Fruit fly (Drosophila melanogaster) whole organism, embryonic: ENCODE measurements around the gene Sgt1.

ENCODE experiments used
- CG10543 ChIP-seq: fragments of 200-800 bp; sonication (Bioruptor generic); optimal IDR thresholded peaks from 3 replicates; lab custom pipeline; 2017; ENCODE audit warnings: missing biosample characterization, mild to moderate bottlenecking, missing genetic modification characterization, moderate library complexity
- CG10979 ChIP-seq: fragments of 200-800 bp; sonication (Bioruptor generic); optimal IDR thresholded peaks from 2 replicates; lab custom pipeline; 2018; ENCODE audit warnings: missing biosample characterization, mild to moderate bottlenecking, missing genetic modification characterization, moderate library complexity
- CG11504 ChIP-seq: fragments of 200-800 bp; sonication (Bioruptor generic); optimal IDR thresholded peaks from 3 replicates; lab custom pipeline; 2019; ENCODE audit warnings: missing biosample characterization, mild to moderate bottlenecking, missing genetic modification characterization, moderate library complexity
- CG11560 ChIP-seq: fragments of 200-800 bp; sonication (Bioruptor generic); IDR thresholded peaks from 3 replicates; pipeline ENCODE4 v1.3.6; 2022; ENCODE audit warnings: missing biosample characterization, missing genetic modification characterization
- CG11695 ChIP-seq: fragments of 200-800 bp; sonication (Bioruptor generic); IDR thresholded peaks from 3 replicates; pipeline ENCODE4 v1.3.6; 2022; ENCODE audit warnings: missing biosample characterization, missing genetic modification characterization
- CG12071 ChIP-seq: fragments of 200-800 bp; sonication (Bioruptor generic); optimal IDR thresholded peaks from 3 replicates; lab custom pipeline; 2018; ENCODE audit warnings: missing biosample characterization, mild to moderate bottlenecking, missing genetic modification characterization
- CG12219 ChIP-seq: fragments of 200-800 bp; sonication (Bioruptor generic); optimal IDR thresholded peaks from 3 replicates; lab custom pipeline; 2018; ENCODE audit warnings: missing biosample characterization, mild to moderate bottlenecking, missing genetic modification characterization
- CG12299 ChIP-seq: fragments of 200-800 bp; sonication (Bioruptor generic); optimal IDR thresholded peaks from 2 replicates; lab custom pipeline; 2018; ENCODE audit warnings: missing biosample characterization, mild to moderate bottlenecking, missing genetic modification characterization
- CG1233 ChIP-seq: fragments of 200-800 bp; sonication (Bioruptor generic); optimal IDR thresholded peaks from 4 replicates; lab custom pipeline; 2018; ENCODE audit warnings: missing biosample characterization, mild to moderate bottlenecking, missing genetic modification characterization
- CG13296 ChIP-seq: fragments of 200-800 bp; sonication (Bioruptor generic); optimal IDR thresholded peaks from 3 replicates; lab custom pipeline; 2018; ENCODE audit warnings: missing biosample characterization, mild to moderate bottlenecking, missing genetic modification characterization
- CG15269 ChIP-seq: fragments of 200-800 bp; sonication (Bioruptor generic); optimal IDR thresholded peaks from 2 replicates; lab custom pipeline; 2018; ENCODE audit warnings: missing biosample characterization, mild to moderate bottlenecking, missing genetic modification characterization, moderate library complexity
- CG18599 ChIP-seq: fragments of 200-800 bp; sonication (Bioruptor generic); optimal IDR thresholded peaks from 3 replicates; lab custom pipeline; 2017; ENCODE audit warnings: missing biosample characterization, missing genetic modification characterization, mild to moderate bottlenecking, moderate library complexity, missing genetic modification reagents
- CG2199 ChIP-seq: fragments of 200-800 bp; sonication (Bioruptor generic); IDR thresholded peaks from 3 replicates; pipeline ENCODE4 v1.3.6; 2022; ENCODE audit warnings: missing biosample characterization, missing genetic modification characterization
- CG2678 ChIP-seq: fragments of 200-800 bp; sonication (Bioruptor generic); optimal IDR thresholded peaks from 3 replicates; lab custom pipeline; 2019; ENCODE audit warnings: missing biosample characterization, mild to moderate bottlenecking, missing genetic modification characterization, moderate library complexity
- CG4328 ChIP-seq: fragments of 200-800 bp; sonication (Bioruptor generic); optimal IDR thresholded peaks from 3 replicates; lab custom pipeline; 2017; ENCODE audit warnings: missing biosample characterization, missing genetic modification reagents, missing genetic modification characterization
- CG7357 ChIP-seq: fragments of 200-800 bp; sonication (Bioruptor generic); IDR thresholded peaks from 3 replicates; pipeline ENCODE4 v1.3.6; 2022; ENCODE audit warnings: missing biosample characterization, missing genetic modification characterization
- CG7839 ChIP-seq: fragments of 200-800 bp; sonication (Bioruptor generic); optimal IDR thresholded peaks from 3 replicates; lab custom pipeline; 2018; ENCODE audit warnings: missing biosample characterization, mild to moderate bottlenecking, missing genetic modification characterization, moderate library complexity
- CG7928 ChIP-seq: fragments of 200-800 bp; sonication (Bioruptor generic); optimal IDR thresholded peaks from 2 replicates; lab custom pipeline; 2017; ENCODE audit warnings: missing biosample characterization, mild to moderate bottlenecking, missing genetic modification characterization
- CG8924 ChIP-seq: fragments of 200-800 bp; optimal IDR thresholded peaks from 3 replicates; lab custom pipeline; 2019; ENCODE audit warnings: missing biosample characterization, mild to moderate bottlenecking, missing genetic modification characterization, moderate library complexity
- CG9727 ChIP-seq: fragments of 200-800 bp; sonication (Bioruptor generic); optimal IDR thresholded peaks from 3 replicates; lab custom pipeline; 2017; ENCODE audit warnings: missing biosample characterization, mild to moderate bottlenecking, missing genetic modification characterization
- CTCF ChIP-seq: fragments of 200-800 bp; sonication (Bioruptor generic); optimal IDR thresholded peaks from 2 replicates; lab custom pipeline; 2017; ENCODE audit warnings: missing biosample characterization, mild to moderate bottlenecking, missing genetic modification characterization, moderate library complexity
- Dfd ChIP-seq, 2 experiments: fragments of >200 bp; optimal IDR thresholded peaks; 2 replicates each; lab custom pipeline; 2017; ENCODE audit warnings: missing biosample characterization in 2 of 2, missing genetic modification characterization in 2 of 2
- Dll ChIP-seq: fragments of 200-800 bp; sonication (Bioruptor generic); IDR thresholded peaks from 4 replicates; pipeline ENCODE4 v1.3.6; 2022; ENCODE audit warnings: missing biosample characterization, missing genetic modification characterization; ENCODE audit not compliant: partially characterized antibody
- Drgx ChIP-seq: fragments of 200-800 bp; sonication (Bioruptor generic); IDR thresholded peaks from 2 replicates; pipeline ENCODE4 v1.3.6; 2022; ENCODE audit warnings: missing biosample characterization, missing genetic modification characterization
- Ets65A ChIP-seq: fragments of 200-800 bp; sonication (Bioruptor generic); peaks from one replicate; lab custom pipeline; 2016; ENCODE audit warnings: missing biosample characterization, missing genetic modification characterization
- Fer1 ChIP-seq: fragments of 200-800 bp; sonication (Bioruptor generic); optimal IDR thresholded peaks from 2 replicates; lab custom pipeline; 2017; ENCODE audit warnings: missing biosample characterization, mild to moderate bottlenecking, missing genetic modification characterization
- Hand ChIP-seq: fragments of 200-800 bp; sonication (Bioruptor generic); optimal IDR thresholded peaks from 2 replicates; lab custom pipeline; 2017; ENCODE audit warnings: mild to moderate bottlenecking, missing biosample characterization, missing genetic modification reagents, missing genetic modification characterization
- Hey ChIP-seq: fragments of 200-800 bp; sonication (Bioruptor generic); optimal IDR thresholded peaks from 3 replicates; lab custom pipeline; 2018; ENCODE audit warnings: missing biosample characterization, mild to moderate bottlenecking, missing genetic modification characterization
- Hr78 ChIP-seq, 2 experiments: fragments of 200-800 bp in 1 of 2; fragments of >200 bp in 1 of 2; sonication (Bioruptor generic) in 1 of 2; optimal IDR thresholded peaks; 2 replicates each; lab custom pipeline; 2017 to 2019; ENCODE audit warnings: missing biosample characterization in 2 of 2, missing genetic modification characterization in 2 of 2, mild to moderate bottlenecking in 1 of 2, moderate library complexity in 1 of 2
- Oli ChIP-seq: fragments of 200-800 bp; sonication (Bioruptor generic); optimal IDR thresholded peaks from 2 replicates; lab custom pipeline; 2018; ENCODE audit warnings: missing biosample characterization, mild to moderate bottlenecking, missing genetic modification characterization, moderate library complexity
- Pdp1 ChIP-seq, 2 experiments: fragments of 200-800 bp; sonication (Bioruptor generic); optimal IDR thresholded peaks; 3 replicates each; lab custom pipeline; 2016; ENCODE audit warnings: missing biosample characterization in 2 of 2, missing genetic modification characterization in 2 of 2, mild to moderate bottlenecking in 1 of 2, moderate library complexity in 1 of 2
- Rfx ChIP-seq: fragments of 200-800 bp; sonication (Bioruptor generic); IDR thresholded peaks from 2 replicates; pipeline ENCODE4 v1.3.6; 2022; ENCODE audit warnings: missing biosample characterization, missing genetic modification characterization
- Taf1 ChIP-seq: fragments of 200-800 bp; sonication (Bioruptor generic); IDR thresholded peaks from 2 replicates; pipeline ENCODE4 v1.3.6; 2022; ENCODE audit warnings: missing biosample characterization, missing genetic modification characterization
- ap ChIP-seq: fragments of 200-800 bp; sonication (Bioruptor generic); IDR thresholded peaks from 2 replicates; pipeline ENCODE4 v1.3.6; 2022; ENCODE audit warnings: missing biosample characterization, missing genetic modification characterization
- cad ChIP-seq: fragments of >200 bp; optimal IDR thresholded peaks from 2 replicates; lab custom pipeline; 2017; ENCODE audit warnings: missing biosample characterization, missing genetic modification characterization
- dmrt99B ChIP-seq: fragments of 200-800 bp; sonication (Bioruptor generic); optimal IDR thresholded peaks from 2 replicates; lab custom pipeline; 2018; ENCODE audit warnings: missing biosample characterization, mild to moderate bottlenecking, missing genetic modification characterization, moderate library complexity
- fd96Cb ChIP-seq: fragments of 200-800 bp; sonication (Bioruptor generic); optimal IDR thresholded peaks from 2 replicates; lab custom pipeline; 2018; ENCODE audit warnings: missing biosample characterization, mild to moderate bottlenecking, missing genetic modification characterization, moderate library complexity
- gem ChIP-seq: fragments of 200-800 bp; sonication (Bioruptor generic); optimal IDR thresholded peaks from 2 replicates; lab custom pipeline; 2019; ENCODE audit warnings: missing biosample characterization, mild to moderate bottlenecking, missing genetic modification characterization, moderate library complexity
- gro ChIP-seq: fragments of 200-800 bp; sonication (Bioruptor generic); optimal IDR thresholded peaks from 2 replicates; lab custom pipeline; 2016; ENCODE audit warnings: missing biosample characterization, missing genetic modification characterization
- gsb ChIP-seq: fragments of 200-800 bp; sonication (Bioruptor generic); IDR thresholded peaks from 2 replicates; pipeline ENCODE4 v1.3.6; 2022; ENCODE audit warnings: missing biosample characterization, missing genetic modification characterization
- lilli ChIP-seq: fragments of 200-800 bp; sonication (Bioruptor generic); optimal IDR thresholded peaks from 3 replicates; lab custom pipeline; 2016; ENCODE audit warnings: missing biosample characterization, missing genetic modification characterization
- lmd ChIP-seq: fragments of 200-800 bp; sonication (Bioruptor generic); IDR thresholded peaks from 2 replicates; pipeline ENCODE4 v1.3.6; 2022; ENCODE audit warnings: missing biosample characterization, missing genetic modification characterization
- nerfin-2 ChIP-seq: fragments of 200-800 bp; sonication (Bioruptor generic); IDR thresholded peaks from 2 replicates; pipeline ENCODE4 v1.3.6; 2022; ENCODE audit warnings: missing biosample characterization, missing genetic modification characterization; ENCODE audit not compliant: partially characterized antibody
- oc ChIP-seq: fragments of 200-800 bp; sonication (Bioruptor generic); optimal IDR thresholded peaks from 2 replicates; lab custom pipeline; 2018; ENCODE audit warnings: missing biosample characterization, mild to moderate bottlenecking, missing genetic modification characterization, moderate library complexity
- org-1 ChIP-seq: fragments of 200-800 bp; sonication (Bioruptor generic); optimal IDR thresholded peaks from 2 replicates; lab custom pipeline; 2017; ENCODE audit warnings: missing biosample characterization, missing genetic modification characterization
- sd ChIP-seq: fragments of 200-800 bp; sonication (Bioruptor generic); optimal IDR thresholded peaks from 3 replicates; lab custom pipeline; 2018; ENCODE audit warnings: missing biosample characterization, mild to moderate bottlenecking, missing genetic modification characterization, moderate library complexity
- sens-2 ChIP-seq: fragments of 200-800 bp; sonication (Bioruptor generic); IDR thresholded peaks from 2 replicates; pipeline ENCODE4 v1.3.6; 2022; ENCODE audit warnings: missing biosample characterization, missing genetic modification characterization
- tin ChIP-seq: fragments of 200-800 bp; sonication (Bioruptor generic); optimal IDR thresholded peaks from 3 replicates; lab custom pipeline; 2016; ENCODE audit warnings: missing biosample characterization, missing genetic modification characterization
- unpg ChIP-seq: fragments of 200-800 bp; sonication (Bioruptor generic); optimal IDR thresholded peaks from 3 replicates; lab custom pipeline; 2018; ENCODE audit warnings: missing biosample characterization, mild to moderate bottlenecking, missing genetic modification characterization, moderate library complexity
- vvl ChIP-seq: fragments of 200-800 bp; sonication (Bioruptor generic); IDR thresholded peaks from 2 replicates; pipeline ENCODE4 v1.3.6; 2022; ENCODE audit warnings: missing biosample characterization, missing genetic modification characterization
- zen ChIP-seq: fragments of 200-800 bp; sonication (Bioruptor generic); optimal IDR thresholded peaks from 3 replicates; lab custom pipeline; 2018; ENCODE audit warnings: missing biosample characterization, mild to moderate bottlenecking, missing genetic modification characterization, moderate library complexity

The Sgt1 gene

dm6 chr3R:8256040-8256439 is 49.0 kb downstream of the Sgt1 start (continued):
- TF ChIP-seq CG7357, result 0 out of 3 replicates have a peak, but pooled peaks have one; percentile 31
- peak; percentile 24 for TF ChIP-seq CG8924
- peak; percentile 59 for TF ChIP-seq CG11504 (tag; lab: Kevin White, UChicago)
- peak; percentile 38 for TF ChIP-seq CG18599 (GFP tag; lab: Kevin White, UChicago)
- TF ChIP-seq CG4328 (GFP tag; lab: Kevin White, UChicago), result no peak
- TF ChIP-seq Dll (GFP tag; lab: Robert Waterston, UW), result no peak
- peak; percentile 25 for TF ChIP-seq lilli
- peak; percentile 52 for TF ChIP-seq CG15269
- no peak for TF ChIP-seq Hey
- TF ChIP-seq CG2199, result no peak
- peak; percentile 37; the same call in 1 of the 2 replicates for TF ChIP-seq lmd (GFP tag; lab: Robert Waterston, UW)
- no peak for TF ChIP-seq sd (tag; lab: Kevin White, UChicago)
- peak; percentile 45 for TF ChIP-seq Fer1 (GFP tag; lab: Kevin White, UChicago)
- peak; percentile 86 for TF ChIP-seq Ets65A (GFP tag; lab: Kevin White, UChicago)
- no peak for TF ChIP-seq CTCF (GFP tag; lab: Kevin White, UChicago)
- peak; percentile 7 for TF ChIP-seq Oli (tag; lab: Kevin White, UChicago)
- TF ChIP-seq CG13296 (GFP tag; lab: Kevin White, UChicago), result peak; percentile 34
- peak; percentile 22 for TF ChIP-seq CG12071
- peak; percentile 53 for TF ChIP-seq Rfx (GFP tag; lab: Robert Waterston, UW)
- peak; percentile 44 for TF ChIP-seq dmrt99B (tag; lab: Kevin White, UChicago)
- peak; percentile 67; the same call in 1 of the 2 replicates for TF ChIP-seq Drgx (GFP tag; lab: Robert Waterston, UW)
- peak; percentile 59 for TF ChIP-seq CG7839 (tag; lab: Kevin White, UChicago)
- peak; percentile 23 for TF ChIP-seq CG9727
- TF ChIP-seq org-1 (GFP tag; lab: Kevin White, UChicago), result peak; percentile 11
- TF ChIP-seq Dfd (GFP tag; optimal IDR thresholded peaks at IDR 0.05; lab: Kevin White, UChicago), result no peak
- peak; percentile 27 for TF ChIP-seq CG1233 (GFP tag; lab: Kevin White, UChicago)
- TF ChIP-seq CG2678, result peak; percentile 61
- peak; percentile 39 for TF ChIP-seq CG12219 (GFP tag; lab: Kevin White, UChicago)
- peak in 1 of 2 experiments; percentile 21 for TF ChIP-seq Pdp1 (GFP tag; optimal IDR thresholded peaks at IDR 0.05; lab: Kevin White, UChicago)
- TF ChIP-seq gem (tag; lab: Kevin White, UChicago), result peak; percentile 65
- peak; percentile 27 for TF ChIP-seq fd96Cb
- peak; percentile 1 for TF ChIP-seq tin (GFP tag; lab: Kevin White, UChicago)
- TF ChIP-seq CG11560 (tag; lab: Robert Waterston, UW), result 0 out of 3 replicates have a peak, but pooled peaks have one; percentile 32
- TF ChIP-seq unpg, result peak; percentile 53
- peak; percentile 37; the same call in 1 of the 2 replicates for TF ChIP-seq gsb (GFP tag; lab: Robert Waterston, UW)
- TF ChIP-seq CG12299 (tag; lab: Kevin White, UChicago), result no peak
- peak; percentile 42; the same call in 1 of the 3 replicates for TF ChIP-seq CG11695 (GFP tag; lab: Robert Waterston, UW)
- TF ChIP-seq gro (GFP tag; lab: Kevin White, UChicago), result peak; percentile 26
- TF ChIP-seq, all 482 proteins: peak for 87

- TF ChIP-seq sens-2 (GFP tag; lab: Robert Waterston, UW) (no peak), CG10543 (GFP tag; lab: Kevin White, UChicago) (no peak), vvl (peak; percentile 14; the same call in 1 of the 2 replicates), ap (no peak), Pdp1 (GFP tag; optimal IDR thresholded peaks at IDR 0.05; lab: Kevin White, UChicago) (peak in 1 of 2 experiments; percentile 7), Taf1 (no peak), nerfin-2 (GFP tag; lab: Robert Waterston, UW) (no peak), zen (tag; lab: Kevin White, UChicago) (no peak), Dfd (GFP tag; optimal IDR thresholded peaks at IDR 0.05; lab: Kevin White, UChicago) (no peak), sd (tag; lab: Kevin White, UChicago) (peak; percentile 52), Hr78 (GFP tag; optimal IDR thresholded peaks at IDR 0.05; lab: Kevin White, UChicago) (no peak), CG7928 (GFP tag; lab: Kevin White, UChicago) (no peak), oc (tag; lab: Kevin White, UChicago) (peak; percentile 78), Hand (no peak), CG10979 (no peak), cad (no peak)
Observed at dm6 chr3R:8254347-8254746, 50.7 kb downstream of the Sgt1 start.
